Worm (Caenorhabditis elegans) whole organism, late embryonic: ENCODE results near the gene F37C12.21.
A peak's percentile ranks its signal among the peaks of the same experiment; 100 is the strongest.

Experiments
- C08G9.2 ChIP-seq: sonication (generic microtip); optimal IDR thresholded peaks from 2 replicates; lab custom pipeline; 2016; ENCODE audit warnings: mild to moderate bottlenecking, missing genetic modification characterization, moderate library complexity, missing compliant biosample characterization
- F13H6.1 ChIP-seq: sonication (generic microtip); optimal IDR thresholded peaks from 2 replicates; lab custom pipeline; 2016; ENCODE audit warnings: missing genetic modification characterization, missing compliant biosample characterization
- T23F11.4 ChIP-seq: fragments of 200-800 bp; sonication (Bioruptor generic); optimal IDR thresholded peaks from 2 replicates; lab custom pipeline; 2018; ENCODE audit warnings: mild to moderate bottlenecking, missing genetic modification characterization, missing compliant biosample characterization
- Y22D7AL.16 ChIP-seq: sonication (generic microtip); optimal IDR thresholded peaks from 2 replicates; lab custom pipeline; 2016; ENCODE audit warnings: missing genetic modification characterization, missing compliant biosample characterization
- ceh-14 ChIP-seq: sonication (generic microtip); optimal IDR thresholded peaks from 2 replicates; lab custom pipeline; 2016; ENCODE audit warnings: missing genotype, missing genetic modification characterization, missing compliant biosample characterization
- ceh-18 ChIP-seq: sonication (generic microtip); optimal IDR thresholded peaks from 2 replicates; lab custom pipeline; 2016; ENCODE audit warnings: missing genetic modification characterization, missing compliant biosample characterization
- ceh-19 ChIP-seq: fragments of 200-800 bp; sonication (Bioruptor generic); optimal IDR thresholded peaks from 2 replicates; lab custom pipeline; 2018; ENCODE audit warnings: mild to moderate bottlenecking, missing genetic modification characterization, missing compliant biosample characterization
- ceh-2 ChIP-seq: sonication (generic microtip); optimal IDR thresholded peaks from 2 replicates; lab custom pipeline; 2016; ENCODE audit warnings: missing genotype, missing genetic modification characterization, missing compliant biosample characterization
- ceh-22 ChIP-seq: sonication (generic microtip); optimal IDR thresholded peaks from 2 replicates; lab custom pipeline; 2017; ENCODE audit warnings: missing biosample characterization, missing genetic modification characterization
- ceh-24 ChIP-seq: sonication (generic microtip); optimal IDR thresholded peaks from 2 replicates; lab custom pipeline; 2016; ENCODE audit warnings: mild to moderate bottlenecking, missing genetic modification characterization, missing compliant biosample characterization
- ceh-31 ChIP-seq: sonication (generic microtip); optimal IDR thresholded peaks from 2 replicates; lab custom pipeline; 2016; ENCODE audit warnings: missing genetic modification characterization, missing compliant biosample characterization
- ceh-34 ChIP-seq: sonication (generic microtip); optimal IDR thresholded peaks from 2 replicates; lab custom pipeline; 2016; ENCODE audit warnings: mild to moderate bottlenecking, missing genetic modification characterization, missing compliant biosample characterization
- ceh-9 ChIP-seq: sonication (generic microtip); optimal IDR thresholded peaks from 2 replicates; lab custom pipeline; 2016; ENCODE audit warnings: mild to moderate bottlenecking, missing genetic modification characterization, inconsistent platforms, missing compliant biosample characterization
- che-1 ChIP-seq: sonication (generic microtip); optimal IDR thresholded peaks from 2 replicates; lab custom pipeline; 2016; ENCODE audit warnings: mild to moderate bottlenecking, missing genetic modification characterization, missing compliant biosample characterization
- dve-1 ChIP-seq: sonication (generic microtip); optimal IDR thresholded peaks from 2 replicates; lab custom pipeline; 2017; ENCODE audit warnings: antibody characterized with exemption, mild to moderate bottlenecking, missing genetic modification characterization, missing compliant biosample characterization
- eyg-1 ChIP-seq: sonication (generic microtip); optimal IDR thresholded peaks from 2 replicates; lab custom pipeline; 2016; ENCODE audit warnings: missing genotype, missing genetic modification characterization, missing compliant biosample characterization
- fkh-10 ChIP-seq: fragments of 150-350 bp; optimal IDR thresholded peaks from 2 replicates; lab custom pipeline; 2014; ENCODE audit warnings: missing biosample characterization, missing genetic modification reagents, missing genetic modification characterization
- hlh-13 ChIP-seq: fragments of 200-800 bp; sonication (Bioruptor generic); optimal IDR thresholded peaks from 2 replicates; lab custom pipeline; 2018; ENCODE audit warnings: mild to moderate bottlenecking, missing genetic modification characterization, missing compliant biosample characterization
- hlh-30 ChIP-seq: sonication (generic microtip); optimal IDR thresholded peaks from 2 replicates; lab custom pipeline; 2017; ENCODE audit warnings: antibody characterized with exemption, missing genetic modification characterization, missing compliant biosample characterization; ENCODE audit not compliant: insufficient read depth
- hlh-6 ChIP-seq: sonication (generic microtip); optimal IDR thresholded peaks from 2 replicates; lab custom pipeline; 2016; ENCODE audit warnings: missing genotype, missing genetic modification characterization, missing compliant biosample characterization
- lim-6 ChIP-seq: sonication (generic microtip); optimal IDR thresholded peaks from 2 replicates; lab custom pipeline; 2016; ENCODE audit warnings: missing genetic modification characterization, missing compliant biosample characterization
- lin-11 ChIP-seq: fragments of 200-800 bp; sonication (Bioruptor generic); optimal IDR thresholded peaks from 2 replicates; lab custom pipeline; 2018; ENCODE audit warnings: mild to moderate bottlenecking, missing genetic modification characterization, missing compliant biosample characterization
- madf-2 ChIP-seq: sonication (generic microtip); optimal IDR thresholded peaks from 2 replicates; lab custom pipeline; 2017; ENCODE audit warnings: missing genetic modification characterization, missing compliant biosample characterization
- nfya-1 ChIP-seq: sonication (generic microtip); optimal IDR thresholded peaks from 2 replicates; lab custom pipeline; 2017; ENCODE audit warnings: missing genetic modification characterization, mild to moderate bottlenecking, missing compliant biosample characterization, antibody characterized with exemption, moderate library complexity
- nhr-232 ChIP-seq: sonication (generic microtip); optimal IDR thresholded peaks from 2 replicates; lab custom pipeline; 2016; ENCODE audit warnings: missing genetic modification characterization, missing compliant biosample characterization
- pax-1 ChIP-seq: fragments of 150-350 bp; optimal IDR thresholded peaks from 2 replicates; lab custom pipeline; 2014; ENCODE audit warnings: missing biosample characterization, missing genetic modification characterization
- pha-4 ChIP-seq: fragments of 150-350 bp; optimal IDR thresholded peaks from 2 replicates; lab custom pipeline; 2018; ENCODE audit warnings: missing biosample characterization, missing genetic modification reagents, missing genetic modification characterization
- pros-1 ChIP-seq: fragments of 150-350 bp; optimal IDR thresholded peaks from 2 replicates; lab custom pipeline; 2014; ENCODE audit warnings: missing biosample characterization, missing genetic modification reagents, missing genetic modification characterization
- ref-2 ChIP-seq: sonication (generic microtip); optimal IDR thresholded peaks from 2 replicates; lab custom pipeline; 2016; ENCODE audit warnings: missing genetic modification characterization, missing compliant biosample characterization
- rnt-1 ChIP-seq: sonication (generic microtip); optimal IDR thresholded peaks from 2 replicates; lab custom pipeline; 2016; ENCODE audit warnings: missing genetic modification characterization, missing compliant biosample characterization
- sox-2 ChIP-seq: fragments of 200-800 bp; sonication (Bioruptor generic); IDR thresholded peaks from 2 replicates; pipeline ENCODE4 v1.3.6; 2022; ENCODE audit warnings: missing genetic modification reagents, missing genetic modification characterization, missing compliant biosample characterization
- syd-9 ChIP-seq: sonication (generic microtip); optimal IDR thresholded peaks from 2 replicates; lab custom pipeline; 2016; ENCODE audit warnings: mild to moderate bottlenecking, missing genetic modification characterization, moderate library complexity, missing compliant biosample characterization
- tbx-7 ChIP-seq: sonication (generic microtip); optimal IDR thresholded peaks from 2 replicates; lab custom pipeline; 2016; ENCODE audit warnings: missing genotype, missing genetic modification characterization, missing compliant biosample characterization
- unc-3 ChIP-seq, 2 experiments: fragments of 200-800 bp in 1 of 2; sonication (Bioruptor generic) in 1 of 2; sonication (generic microtip) in 1 of 2; conservative IDR thresholded peaks in 1 of 2; optimal IDR thresholded peaks in 1 of 2; 2 replicates each; pipeline versions ENCODE4 v1.3.6 to Lab custom; 2016 to 2022; ENCODE audit warnings: missing compliant biosample characterization in 2 of 2, missing genetic modification characterization in 2 of 2, missing genetic modification reagents in 1 of 2
- unc-55 ChIP-seq: sonication (generic microtip); optimal IDR thresholded peaks from 2 replicates; lab custom pipeline; 2017; ENCODE audit warnings: missing biosample characterization, missing genetic modification reagents, missing genetic modification characterization
- ztf-16 ChIP-seq: sonication (generic microtip); optimal IDR thresholded peaks from 2 replicates; lab custom pipeline; 2017; ENCODE audit warnings: missing genetic modification characterization, missing compliant biosample characterization

F37C12.21 gene

DNA sequence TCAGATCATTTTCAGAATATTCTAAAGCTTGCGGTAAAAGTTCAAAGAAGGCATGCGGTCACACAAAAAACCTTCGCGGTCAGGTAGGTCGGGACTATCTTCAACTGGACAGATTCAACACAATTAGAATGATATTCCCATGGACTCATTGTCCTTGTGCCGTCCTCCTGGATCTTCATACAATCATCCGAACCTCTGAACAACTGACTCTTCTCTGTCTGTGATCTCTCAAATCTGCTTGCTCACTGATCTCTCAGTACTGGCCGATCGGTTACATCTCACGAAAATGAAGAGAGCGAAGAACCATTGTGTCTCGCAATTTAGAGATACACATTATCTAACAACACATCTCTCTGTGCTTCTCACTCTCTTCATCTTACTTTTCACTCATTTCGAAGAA lies 27.4 kb downstream of the F37C12.21 start:
- peak; percentile 23 for TF ChIP-seq rnt-1
- TF ChIP-seq pha-4 (tag; lab: Kevin White, UChicago), result no peak

DNA sequence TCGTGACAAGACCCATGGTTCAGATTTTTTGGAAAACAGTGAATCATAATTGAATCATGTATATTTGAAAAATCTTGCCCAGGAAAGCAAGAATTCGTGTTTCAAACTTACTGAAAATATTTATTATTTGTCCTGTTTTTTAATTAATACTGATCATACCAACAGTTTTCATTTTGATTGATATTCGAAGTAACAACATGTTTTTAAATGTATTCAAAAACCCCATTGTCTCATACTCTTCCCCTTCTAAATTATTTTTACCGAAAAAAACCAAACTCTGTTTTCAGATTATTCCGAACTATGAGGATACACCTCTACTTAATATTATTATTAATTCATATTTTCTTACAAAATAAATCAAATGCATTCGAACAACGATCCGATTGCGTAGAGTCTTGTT lies 28.1 kb downstream of the F37C12.21 start, which contains the start of gene R151.1:
TSS of gene R151.1 (plus strand) at position 301 of the 400 bp plus-strand sequence.
- no peak for TF ChIP-seq ceh-31
- no peak for TF ChIP-seq unc-55 (GFP tag; lab: Kevin White, UChicago)
- TF ChIP-seq eyg-1 (tag; lab: Kevin White, UChicago), result no peak
- no peak for TF ChIP-seq ceh-19 (GFP tag; lab: Kevin White, UChicago)
- TF ChIP-seq ceh-9 (tag; lab: Kevin White, UChicago), result no peak
- TF ChIP-seq hlh-13 (GFP tag; lab: Kevin White, UChicago), result no peak
- no peak for TF ChIP-seq madf-2
- no peak for TF ChIP-seq syd-9 (tag; lab: Kevin White, UChicago)
- TF ChIP-seq nfya-1 (tag; lab: Kevin White, UChicago), result no peak
- no peak for TF ChIP-seq ceh-34
- TF ChIP-seq rnt-1, result no peak
- no peak for TF ChIP-seq sox-2 (GFP tag; lab: Robert Waterston, UW)
- no peak for TF ChIP-seq lim-6 (tag; lab: Kevin White, UChicago)
- no peak for TF ChIP-seq hlh-6 (tag; lab: Kevin White, UChicago)
- no peak for TF ChIP-seq ceh-2 (tag; lab: Kevin White, UChicago)
- TF ChIP-seq fkh-10 (GFP tag; lab: Kevin White, UChicago), result no peak
- TF ChIP-seq F13H6.1 (tag; lab: Kevin White, UChicago), result no peak
- no peak for TF ChIP-seq Y22D7AL.16
- no peak for TF ChIP-seq nhr-232 (tag; lab: Kevin White, UChicago)
- no peak for TF ChIP-seq C08G9.2 (tag; lab: Kevin White, UChicago)

DNA sequence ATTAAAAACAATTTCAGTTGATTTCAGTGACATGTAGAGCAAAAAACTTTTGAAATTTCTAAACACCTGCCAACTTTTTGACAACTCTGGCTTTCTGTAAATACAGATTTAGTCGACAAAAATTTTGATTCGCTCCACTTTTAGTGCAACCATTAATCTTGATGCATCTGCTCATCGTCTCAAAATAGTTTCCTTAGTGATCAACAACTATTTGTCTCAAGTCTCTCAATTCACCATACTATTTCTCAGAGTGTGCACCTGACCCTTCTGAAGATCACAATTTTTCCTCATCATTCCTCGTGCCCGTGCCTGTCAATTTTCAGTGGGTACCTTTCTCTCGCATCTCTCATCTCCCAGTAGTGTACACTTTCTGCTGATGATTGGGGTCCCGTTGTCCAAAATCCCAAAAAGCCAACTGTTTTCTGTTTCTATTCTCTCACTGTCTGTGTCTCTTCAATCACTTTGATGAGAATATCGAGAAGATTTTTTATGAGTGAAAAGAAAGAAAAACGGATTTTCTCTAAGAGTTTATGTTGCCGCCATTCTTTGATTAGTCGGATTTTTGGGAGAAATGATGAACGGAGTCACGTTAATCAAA lies 28.9 kb downstream of the F37C12.21 start:
- TF ChIP-seq ceh-2 (tag; lab: Kevin White, UChicago) (no peak), ceh-34 (peak; percentile 6), dve-1 (no peak), unc-3 (GFP tag; conservative IDR thresholded peaks at IDR 0.05; lab: Robert Waterston, UW) (no peak), unc-3 (tag; optimal IDR thresholded peaks at IDR 0.05; lab: Kevin White, UChicago) (no peak), nfya-1 (tag; lab: Kevin White, UChicago) (peak; percentile 46), unc-55 (GFP tag; lab: Kevin White, UChicago) (peak; percentile 88), ceh-18 (tag; lab: Kevin White, UChicago) (peak; percentile 92), rnt-1 (peak; percentile 78), ceh-9 (tag; lab: Kevin White, UChicago) (no peak)

DNA sequence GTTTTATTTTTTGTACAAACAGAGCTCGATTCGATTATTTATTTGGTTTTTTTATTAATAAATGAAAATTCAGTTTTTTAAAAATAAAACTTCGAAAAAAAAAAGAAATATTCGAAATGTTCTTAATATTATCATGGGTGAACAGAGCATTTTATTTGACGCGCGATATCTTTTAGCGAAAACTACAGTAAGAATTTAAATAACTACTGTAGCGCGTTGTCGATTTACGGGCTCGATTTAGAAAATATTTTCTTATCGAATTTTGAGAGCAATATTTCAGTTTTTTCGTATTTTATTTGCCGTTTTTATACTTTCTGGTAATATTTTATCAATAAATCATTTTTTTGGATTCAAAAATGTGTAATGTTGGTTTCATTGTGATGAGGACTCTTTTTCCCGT lies 32.9 kb downstream of the F37C12.21 start:
- TF ChIP-seq ceh-22 (tag; lab: Kevin White, UChicago) (no peak), tbx-7 (tag; lab: Kevin White, UChicago) (no peak), ceh-24 (tag; lab: Kevin White, UChicago) (no peak), ceh-18 (tag; lab: Kevin White, UChicago) (no peak), ztf-16 (tag; lab: Kevin White, UChicago) (no peak), pros-1 (tag; lab: Kevin White, UChicago) (no peak), T23F11.4 (no peak), ceh-34 (no peak), lin-11 (tag; lab: Kevin White, UChicago) (no peak), ref-2 (no peak), che-1 (tag; lab: Kevin White, UChicago) (no peak), ceh-14 (tag; lab: Kevin White, UChicago) (no peak), hlh-30 (tag; lab: Kevin White, UChicago) (no peak), pax-1 (tag; lab: Kevin White, UChicago) (no peak)
